Fruit fly (Drosophila melanogaster): Measurements from ENCODE around the gene Oscillin.

Gene Oscillin

dm6 chr2L:5507823-5508438, 39.0 kb upstream of the Oscillin start:
- TF ChIP-seq cic (GFP tag; optimal IDR thresholded peaks at IDR 0.05) (no peak), CG7045 (GFP tag; optimal IDR thresholded peaks at IDR 0.05) (no peak), bab1 (GFP tag; optimal IDR thresholded peaks at IDR 0.05) (no peak), kay (GFP tag; ENCODE audit: borderline replicate concordance) (no peak), cnc (optimal IDR thresholded peaks at IDR 0.05) (no peak), CG14711 (tag; optimal IDR thresholded peaks at IDR 0.05) (no peak), pad (GFP tag; optimal IDR thresholded peaks at IDR 0.05) (no peak), CG12768 (GFP tag; optimal IDR thresholded peaks at IDR 0.05) (no peak), CG7101 (tag; optimal IDR thresholded peaks at IDR 0.05) (no peak), Mnt (GFP tag; optimal IDR thresholded peaks at IDR 0.05) (no peak), ovo (GFP tag; optimal IDR thresholded peaks at IDR 0.05) (no peak), CG1620 (GFP tag; optimal IDR thresholded peaks at IDR 0.05) (no peak), Clk (GFP tag; optimal IDR thresholded peaks at IDR 0.05) (no peak), CG11617 (GFP tag; optimal IDR thresholded peaks at IDR 0.05) (no peak), toe (GFP tag; optimal IDR thresholded peaks at IDR 0.05) (no peak)

- TF ChIP-seq toe (GFP tag; optimal IDR thresholded peaks at IDR 0.05) (no peak), CG1620 (GFP tag; optimal IDR thresholded peaks at IDR 0.05) (no peak), Hr96 (GFP tag; optimal IDR thresholded peaks at IDR 0.05) (no peak), bab1 (GFP tag; optimal IDR thresholded peaks at IDR 0.05) (no peak)
Measured at dm6 chr2L:5514946-5515345, 31.9 kb upstream of the Oscillin start.

- TF ChIP-seq CG12768 (GFP tag; optimal IDR thresholded peaks at IDR 0.05) (no peak), cic (GFP tag; optimal IDR thresholded peaks at IDR 0.05) (no peak), Crg-1 (GFP tag; optimal IDR thresholded peaks at IDR 0.05) (no peak), kay (GFP tag; ENCODE audit: borderline replicate concordance) (no peak), cnc (optimal IDR thresholded peaks at IDR 0.05) (no peak), CG7101 (tag; optimal IDR thresholded peaks at IDR 0.05) (no peak)
Measured at dm6 chr2L:5517393-5517792, 29.5 kb upstream of the Oscillin start, which contains the start of gene CG14020. CG14020 (plus strand) TSS chr2L:5517737.

- TF ChIP-seq CG14711 (tag; optimal IDR thresholded peaks at IDR 0.05) (peak; percentile 92), CG1620 (GFP tag; optimal IDR thresholded peaks at IDR 0.05) (no peak), cic (GFP tag; optimal IDR thresholded peaks at IDR 0.05) (peak; percentile 15), kay (GFP tag; ENCODE audit: borderline replicate concordance) (no peak), pad (GFP tag; optimal IDR thresholded peaks at IDR 0.05) (peak; percentile 99), CG11617 (GFP tag; optimal IDR thresholded peaks at IDR 0.05) (peak; percentile 24), toe (GFP tag; optimal IDR thresholded peaks at IDR 0.05) (peak; percentile 69), ovo (GFP tag; optimal IDR thresholded peaks at IDR 0.05) (peak; percentile 53), bab1 (GFP tag; optimal IDR thresholded peaks at IDR 0.05) (no peak), Hr96 (GFP tag; optimal IDR thresholded peaks at IDR 0.05) (no peak), CG7045 (GFP tag; optimal IDR thresholded peaks at IDR 0.05) (peak; percentile 36), cnc (optimal IDR thresholded peaks at IDR 0.05) (no peak), CG12768 (GFP tag; optimal IDR thresholded peaks at IDR 0.05) (no peak), CG33017 (tag; optimal IDR thresholded peaks at IDR 0.05) (no peak), tj (GFP tag; optimal IDR thresholded peaks at IDR 0.05) (peak; percentile 82), Clk (GFP tag; optimal IDR thresholded peaks at IDR 0.05) (no peak), Crg-1 (GFP tag; optimal IDR thresholded peaks at IDR 0.05) (no peak), CG5204 (GFP tag; optimal IDR thresholded peaks at IDR 0.05) (no peak), Mnt (GFP tag; optimal IDR thresholded peaks at IDR 0.05) (no peak), CG7101 (tag; optimal IDR thresholded peaks at IDR 0.05) (peak; percentile 21)
Measured at dm6 chr2L:5519846-5520384, 27.0 kb upstream of the Oscillin start, which contains the start of the genes CG7382 and cl. CG7382 (minus strand) TSS chr2L:5519896. cl (plus strand) TSS chr2L:5520135.

- no peak for TF ChIP-seq tj (GFP tag; optimal IDR thresholded peaks at IDR 0.05)
Measured at dm6 chr2L:5520757-5521156, 26.1 kb upstream of the Oscillin start.

dm6 chr2L:5523848-5524473, 22.9 kb upstream of the Oscillin start, which contains the start of the genes Vps52 and Elp4:
Vps52 (minus strand) TSS chr2L:5523898.
Elp4 (plus strand) TSS chr2L:5524139.
- peak; percentile 80 for TF ChIP-seq CG7045 (GFP tag; optimal IDR thresholded peaks at IDR 0.05)
- peak; percentile 87 for TF ChIP-seq CG11617 (GFP tag; optimal IDR thresholded peaks at IDR 0.05)
- no peak for TF ChIP-seq cnc (optimal IDR thresholded peaks at IDR 0.05)
- peak; percentile 31 for TF ChIP-seq Crg-1 (GFP tag; optimal IDR thresholded peaks at IDR 0.05)
- TF ChIP-seq Clk (GFP tag; optimal IDR thresholded peaks at IDR 0.05): peak; percentile 76
- TF ChIP-seq CG5204 (GFP tag; optimal IDR thresholded peaks at IDR 0.05): no peak
- TF ChIP-seq toe (GFP tag; optimal IDR thresholded peaks at IDR 0.05): no peak
- TF ChIP-seq cic (GFP tag; optimal IDR thresholded peaks at IDR 0.05): no peak
- TF ChIP-seq tj (GFP tag; optimal IDR thresholded peaks at IDR 0.05): peak; percentile 61
- peak; percentile 83 for TF ChIP-seq CG7101 (tag; optimal IDR thresholded peaks at IDR 0.05)
- TF ChIP-seq CG1620 (GFP tag; optimal IDR thresholded peaks at IDR 0.05): peak; percentile 79
- peak; percentile 14 for TF ChIP-seq ovo (GFP tag; optimal IDR thresholded peaks at IDR 0.05)
- TF ChIP-seq pad (GFP tag; optimal IDR thresholded peaks at IDR 0.05): peak; percentile 64
- peak; percentile 77 for TF ChIP-seq CG12768 (GFP tag; optimal IDR thresholded peaks at IDR 0.05)
- no peak for TF ChIP-seq kay (GFP tag; ENCODE audit: borderline replicate concordance)
- peak; percentile 48 for TF ChIP-seq Mnt (GFP tag; optimal IDR thresholded peaks at IDR 0.05)
- TF ChIP-seq bab1 (GFP tag; optimal IDR thresholded peaks at IDR 0.05): peak; percentile 59
- TF ChIP-seq Hr96 (GFP tag; optimal IDR thresholded peaks at IDR 0.05): no peak
- peak; percentile 37 for TF ChIP-seq CG33017 (tag; optimal IDR thresholded peaks at IDR 0.05)
- TF ChIP-seq CG14711 (tag; optimal IDR thresholded peaks at IDR 0.05): peak; percentile 78
